Worm (Caenorhabditis elegans) whole organism, L4 larva: ENCODE results near the gene nspb-4.

Source experiments
- D1046.2 ChIP-seq: fragments of 200-800 bp; sonication (Bioruptor generic); IDR thresholded peaks from 2 replicates; pipeline ENCODE4 v1.3.6; 2022; ENCODE audit warnings: missing genetic modification characterization, missing compliant biosample characterization
- F26F4.8 ChIP-seq: fragments of 200-800 bp; sonication (Bioruptor generic); conservative IDR thresholded peaks from 2 replicates; pipeline ENCODE4 v1.3.6; 2022; ENCODE audit warnings: missing genetic modification characterization, missing compliant biosample characterization
- F49E8.2 ChIP-seq: sonication (generic microtip); optimal IDR thresholded peaks from 2 replicates; lab custom pipeline; 2016; ENCODE audit warnings: missing compliant biosample characterization, mild to moderate bottlenecking, missing genetic modification characterization, borderline replicate concordance
- T20F7.1 ChIP-seq: fragments of 200-800 bp; sonication (Bioruptor generic); optimal IDR thresholded peaks from 2 replicates; lab custom pipeline; 2018; ENCODE audit warnings: mild to moderate bottlenecking, missing genetic modification characterization, missing compliant biosample characterization
- Y105C5A.15 ChIP-seq: fragments of 200-800 bp; sonication (Bioruptor generic); IDR thresholded peaks from 2 replicates; pipeline ENCODE4 v1.3.6; 2022; ENCODE audit warnings: missing genetic modification characterization, missing compliant biosample characterization
- Y48G9A.11 ChIP-seq: fragments of 200-800 bp; sonication (Bioruptor generic); IDR thresholded peaks from 2 replicates; pipeline ENCODE4 v1.3.6; 2022; ENCODE audit warnings: missing genetic modification reagents, missing genetic modification characterization, missing compliant biosample characterization
- Y75B8A.6 ChIP-seq: fragments of 200-800 bp; sonication (Bioruptor generic); IDR thresholded peaks from 2 replicates; pipeline ENCODE4 v1.3.6; 2022; ENCODE audit warnings: missing genetic modification reagents, missing genetic modification characterization, missing compliant biosample characterization
- ZK546.5 ChIP-seq, 2 experiments: sonication (generic microtip); optimal IDR thresholded peaks; 2 replicates each; lab custom pipeline; 2017; ENCODE audit warnings: missing biosample characterization in 2 of 2, missing genetic modification characterization in 2 of 2
- aha-1 ChIP-seq: fragments of 150-350 bp; peaks from one replicate; lab custom pipeline; 2014; ENCODE audit warnings: missing biosample characterization, missing genetic modification characterization
- ama-1 ChIP-seq: fragments of 150-350 bp; optimal IDR thresholded peaks from 2 replicates; lab custom pipeline; 2014; ENCODE audit warnings: inconsistent platforms, mixed read lengths
- ceh-62 ChIP-seq: sonication (generic microtip); optimal IDR thresholded peaks from 2 replicates; lab custom pipeline; 2017; ENCODE audit warnings: missing biosample characterization, missing genetic modification characterization
- ces-1 ChIP-seq: fragments of 150-350 bp; sonication (generic microtip); optimal IDR thresholded peaks from 4 replicates; lab custom pipeline; 2014; ENCODE audit warnings: missing biosample characterization, missing genetic modification reagents, missing genetic modification characterization
- ctbp-1 ChIP-seq: fragments of 200-800 bp; sonication (Bioruptor generic); IDR thresholded peaks from 2 replicates; pipeline ENCODE4 v1.3.6; 2022; ENCODE audit warnings: missing genetic modification reagents, missing genetic modification characterization, missing compliant biosample characterization
- daf-12 ChIP-seq: fragments of 150-350 bp; optimal IDR thresholded peaks from 2 replicates; lab custom pipeline; 2014; ENCODE audit warnings: missing biosample characterization, missing genetic modification reagents, missing genetic modification characterization
- daf-19 ChIP-seq: fragments of 200-800 bp; sonication (Bioruptor generic); conservative IDR thresholded peaks from 2 replicates; pipeline ENCODE4 v1.3.6; 2022; ENCODE audit warnings: missing genetic modification characterization, missing compliant biosample characterization
- daf-8 ChIP-seq: fragments of 200-800 bp; sonication (Bioruptor generic); IDR thresholded peaks from 2 replicates; pipeline ENCODE4 v1.3.6; 2022; ENCODE audit warnings: missing genetic modification characterization, missing compliant biosample characterization
- dmd-9 ChIP-seq: fragments of 200-800 bp; sonication (Bioruptor generic); IDR thresholded peaks from 2 replicates; pipeline ENCODE4 v1.3.6; 2022; ENCODE audit warnings: missing genetic modification reagents, missing genetic modification characterization, missing compliant biosample characterization
- dpl-1 ChIP-seq: fragments of 150-350 bp; optimal IDR thresholded peaks from 2 replicates; lab custom pipeline; 2014; ENCODE audit warnings: missing biosample characterization, missing genetic modification reagents, missing genetic modification characterization
- fos-1 ChIP-seq: fragments of 150-350 bp; optimal IDR thresholded peaks from 2 replicates; lab custom pipeline; 2014; ENCODE audit warnings: missing biosample characterization, missing genetic modification characterization
- gei-8 ChIP-seq: fragments of 200-800 bp; sonication (Bioruptor generic); optimal IDR thresholded peaks from 2 replicates; lab custom pipeline; 2018; ENCODE audit warnings: mild to moderate bottlenecking, missing genetic modification characterization, missing compliant biosample characterization
- hif-1 ChIP-seq, 2 experiments: sonication (generic microtip); optimal IDR thresholded peaks; 2 replicates each; lab custom pipeline; 2016 to 2017; ENCODE audit warnings: missing compliant biosample characterization in 2 of 2, missing genetic modification characterization in 2 of 2, missing genetic modification reagents in 2 of 2, missing genotype in 2 of 2, mild to moderate bottlenecking in 1 of 2
- hlh-11 ChIP-seq: fragments of 200-800 bp; sonication (Bioruptor generic); optimal IDR thresholded peaks from 2 replicates; lab custom pipeline; 2018; ENCODE audit warnings: mild to moderate bottlenecking, missing genetic modification characterization, missing compliant biosample characterization
- hlh-30 ChIP-seq: sonication (generic microtip); optimal IDR thresholded peaks from 2 replicates; lab custom pipeline; 2017; ENCODE audit warnings: antibody characterized with exemption, mild to moderate bottlenecking, missing genetic modification characterization, missing compliant biosample characterization; ENCODE audit not compliant: insufficient read depth
- hmg-1.1 ChIP-seq: fragments of 200-800 bp; sonication (Bioruptor generic); IDR thresholded peaks from 2 replicates; pipeline ENCODE4 v1.3.6; 2022; ENCODE audit warnings: missing genetic modification reagents, missing genetic modification characterization, missing compliant biosample characterization
- lim-7 ChIP-seq: fragments of 200-800 bp; sonication (Bioruptor generic); IDR thresholded peaks from 2 replicates; pipeline ENCODE4 v1.3.6; 2022; ENCODE audit warnings: missing genetic modification characterization, missing compliant biosample characterization
- lin-15B ChIP-seq: fragments of 150-350 bp; sonication (generic microtip); optimal IDR thresholded peaks from 3 replicates; lab custom pipeline; 2014; ENCODE audit warnings: missing biosample characterization, missing genetic modification characterization
- lin-29 ChIP-seq: fragments of 200-800 bp; sonication (Bioruptor generic); IDR thresholded peaks from 2 replicates; pipeline ENCODE4 v1.3.6; 2022; ENCODE audit warnings: missing genetic modification reagents, missing genetic modification characterization, missing compliant biosample characterization
- lin-39 ChIP-seq: fragments of 150-350 bp; optimal IDR thresholded peaks from 2 replicates; lab custom pipeline; 2014; ENCODE audit warnings: missing biosample characterization, missing genetic modification reagents, missing genetic modification characterization
- madf-5 ChIP-seq, 2 experiments: fragments of 200-800 bp; sonication (Bioruptor generic); IDR thresholded peaks; 2 replicates each; pipeline ENCODE4 v1.3.6; 2022; ENCODE audit warnings: missing compliant biosample characterization in 2 of 2, missing genetic modification characterization in 2 of 2
- madf-9 ChIP-seq: fragments of 200-800 bp; sonication (Bioruptor generic); conservative IDR thresholded peaks from 2 replicates; pipeline ENCODE4 v1.3.6; 2022; ENCODE audit warnings: missing genetic modification reagents, missing genetic modification characterization, missing compliant biosample characterization
- nhr-10 ChIP-seq: fragments of 150-350 bp; optimal IDR thresholded peaks from 2 replicates; lab custom pipeline; 2014; ENCODE audit warnings: missing biosample characterization, missing genetic modification characterization
- nhr-102 ChIP-seq: sonication (generic microtip); optimal IDR thresholded peaks from 2 replicates; lab custom pipeline; 2016; ENCODE audit warnings: mild to moderate bottlenecking, missing genetic modification characterization, moderate library complexity, missing compliant biosample characterization
- nhr-11 ChIP-seq: fragments of 150-350 bp; optimal IDR thresholded peaks from 2 replicates; lab custom pipeline; 2014; ENCODE audit warnings: missing biosample characterization, missing genetic modification characterization
- nhr-111 ChIP-seq: fragments of 200-800 bp; sonication (Bioruptor generic); optimal IDR thresholded peaks from 2 replicates; lab custom pipeline; 2018; ENCODE audit warnings: mild to moderate bottlenecking, missing genetic modification characterization, missing compliant biosample characterization
- nhr-42 ChIP-seq: fragments of 200-800 bp; sonication (Bioruptor generic); IDR thresholded peaks from 2 replicates; pipeline ENCODE4 v1.3.6; 2022; ENCODE audit warnings: missing genetic modification characterization, missing compliant biosample characterization
- pha-4 ChIP-seq, 2 experiments: fragments of 150-350 bp in 1 of 2; fragments of 200-800 bp in 1 of 2; sonication (Bioruptor generic) in 1 of 2; IDR thresholded peaks in 1 of 2; optimal IDR thresholded peaks in 1 of 2; 2 replicates each; pipeline versions ENCODE4 v1.3.6 to Lab custom; 2014 to 2022; ENCODE audit warnings: missing genetic modification characterization in 2 of 2, missing genetic modification reagents in 2 of 2, missing biosample characterization in 1 of 2, missing compliant biosample characterization in 1 of 2
- rbr-2 ChIP-seq: sonication (generic microtip); optimal IDR thresholded peaks from 2 replicates; lab custom pipeline; 2016; ENCODE audit warnings: missing genotype, missing genetic modification characterization, missing compliant biosample characterization
- sdz-12 ChIP-seq: fragments of 200-800 bp; sonication (Bioruptor generic); optimal IDR thresholded peaks from 2 replicates; lab custom pipeline; 2018; ENCODE audit warnings: mild to moderate bottlenecking, missing genetic modification characterization, missing compliant biosample characterization
- set-16 ChIP-seq: fragments of 200-800 bp; sonication (Bioruptor generic); IDR thresholded peaks from 2 replicates; pipeline ENCODE4 v1.3.6; 2022; ENCODE audit warnings: missing genetic modification reagents, missing genetic modification characterization, missing compliant biosample characterization
- snpc-1.2 ChIP-seq: fragments of 200-800 bp; sonication (Bioruptor generic); IDR thresholded peaks from 2 replicates; pipeline ENCODE4 v1.3.6; 2022; ENCODE audit warnings: missing genetic modification reagents, missing genetic modification characterization, missing compliant biosample characterization
- snpc-4 ChIP-seq: fragments of 150-350 bp; optimal IDR thresholded peaks from 2 replicates; lab custom pipeline; 2014; ENCODE audit warnings: missing biosample characterization, missing genetic modification characterization
- spr-1 ChIP-seq: sonication (generic microtip); optimal IDR thresholded peaks from 2 replicates; lab custom pipeline; 2016; ENCODE audit warnings: mild to moderate bottlenecking, missing genetic modification characterization, missing compliant biosample characterization
- spr-3 ChIP-seq: fragments of 200-800 bp; sonication (Bioruptor generic); optimal IDR thresholded peaks from 2 replicates; lab custom pipeline; 2018; ENCODE audit warnings: mild to moderate bottlenecking, missing genetic modification characterization, missing compliant biosample characterization
- tag-97 ChIP-seq: fragments of 200-800 bp; sonication (Bioruptor generic); IDR thresholded peaks from 2 replicates; pipeline ENCODE4 v1.3.6; 2022; ENCODE audit warnings: missing genetic modification characterization, missing compliant biosample characterization
- unc-130 ChIP-seq: sonication (generic microtip); optimal IDR thresholded peaks from 2 replicates; lab custom pipeline; 2016; ENCODE audit warnings: missing genetic modification reagents, missing genetic modification characterization, missing compliant biosample characterization
- unc-39 ChIP-seq: sonication (generic microtip); optimal IDR thresholded peaks from 2 replicates; lab custom pipeline; 2017; ENCODE audit warnings: missing biosample characterization, missing genetic modification characterization
- vab-7 ChIP-seq: fragments of 200-800 bp; sonication (Bioruptor generic); IDR thresholded peaks from 2 replicates; pipeline ENCODE4 v1.3.6; 2022; ENCODE audit warnings: missing genetic modification reagents, missing genetic modification characterization, missing compliant biosample characterization
- zfp-2 ChIP-seq: sonication (generic microtip); optimal IDR thresholded peaks from 2 replicates; lab custom pipeline; 2016; ENCODE audit warnings: mild to moderate bottlenecking, missing genetic modification characterization, missing compliant biosample characterization
- ztf-11 ChIP-seq: fragments of 150-350 bp; optimal IDR thresholded peaks from 2 replicates; lab custom pipeline; 2014; ENCODE audit warnings: missing biosample characterization, missing genetic modification characterization

The nspb-4 gene

DNA sequence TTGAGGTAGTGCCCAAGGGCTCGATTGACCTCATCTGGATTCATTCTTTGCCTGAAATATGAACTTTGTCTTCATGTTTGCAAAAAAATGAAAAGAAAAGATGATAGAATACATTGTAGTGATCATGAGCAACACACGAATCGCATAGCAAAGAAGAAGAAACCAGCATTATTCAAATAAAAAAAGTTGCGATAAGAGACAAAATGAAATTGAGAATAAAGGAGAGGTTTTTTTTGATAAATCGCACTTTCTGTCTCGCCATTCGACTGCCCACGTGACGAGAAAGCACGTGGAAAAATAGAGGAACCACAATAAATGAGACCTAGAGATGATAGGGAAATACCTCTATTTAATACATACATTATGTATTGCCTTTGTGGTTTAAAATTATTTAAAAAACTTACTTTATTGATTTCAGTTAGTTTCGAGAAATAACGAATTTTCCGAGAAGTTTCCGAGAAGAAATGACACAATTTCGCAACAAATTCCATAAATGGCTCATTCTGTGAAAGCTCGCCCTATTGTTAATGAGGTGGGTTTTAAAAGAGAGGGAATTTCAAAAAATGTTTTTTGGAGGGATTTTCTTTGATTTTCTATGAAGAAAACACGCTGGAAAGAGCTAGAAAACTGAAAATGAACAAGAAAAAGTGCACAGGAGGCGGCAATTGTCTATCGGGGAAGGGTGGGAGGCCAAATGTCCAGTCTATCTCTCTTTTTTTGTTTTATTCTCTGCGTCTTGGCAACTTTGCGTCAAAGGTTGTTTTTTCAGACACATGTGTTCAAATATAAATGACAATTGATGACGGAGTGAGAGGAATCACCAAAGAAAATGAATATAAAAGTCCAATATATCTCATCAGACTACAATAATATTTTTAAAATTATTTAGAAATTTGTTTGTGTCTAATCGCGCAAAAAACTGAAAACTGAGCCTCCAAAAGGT, 42.4 kb upstream of the nspb-4 start, which contains the start of gene paqr-1 (continued):
- TF ChIP-seq dpl-1, result peak; percentile 72
- TF ChIP-seq rbr-2 (tag; lab: Kevin White, UChicago), result no peak
- no peak for TF ChIP-seq F26F4.8 (GFP tag; lab: Robert Waterston, UW)
- TF ChIP-seq snpc-1.2 (GFP tag; lab: Robert Waterston, UW), result no peak
- TF ChIP-seq aha-1, result peak; percentile 56
- no peak for TF ChIP-seq nhr-102
- TF ChIP-seq hmg-1.1, result 0 out of 2 replicates have a peak, but pooled peaks have one; percentile 19
- no peak for TF ChIP-seq set-16 (GFP tag; lab: Robert Waterston, UW)
- TF ChIP-seq lin-39 (tag; lab: Kevin White, UChicago), result no peak
- no peak for TF ChIP-seq D1046.2 (GFP tag; lab: Robert Waterston, UW)
- no peak for TF ChIP-seq gei-8 (GFP tag; lab: Kevin White, UChicago)
- TF ChIP-seq zfp-2 (tag; lab: Kevin White, UChicago), result no peak
- TF ChIP-seq nhr-42, result no peak
- TF ChIP-seq hlh-11 (tag; lab: Kevin White, UChicago), result peak; percentile 21
- no peak for TF ChIP-seq ztf-11 (tag; lab: Kevin White, UChicago)
- no peak for TF ChIP-seq Y48G9A.11 (GFP tag; lab: Robert Waterston, UW)
- no peak for TF ChIP-seq dmd-9
- no peak for TF ChIP-seq sdz-12
- no peak for TF ChIP-seq spr-3 (GFP tag; lab: Kevin White, UChicago)
- no peak for TF ChIP-seq lim-7 (GFP tag; lab: Robert Waterston, UW)
- no peak for TF ChIP-seq ama-1
- no peak for TF ChIP-seq ceh-62 (tag; lab: Kevin White, UChicago)
- no peak for TF ChIP-seq lin-29 (GFP tag; lab: Robert Waterston, UW)
- no peak for TF ChIP-seq ZK546.5 (tag; optimal IDR thresholded peaks at IDR 0.05; lab: Kevin White, UChicago)
- TF ChIP-seq madf-5 (GFP tag; IDR thresholded peaks at IDR 0.05; lab: Robert Waterston, UW), result no peak
- TF ChIP-seq T20F7.1 (GFP tag; lab: Kevin White, UChicago), result no peak
- TF ChIP-seq lin-15B (tag; lab: Kevin White, UChicago), result no peak
- TF ChIP-seq nhr-11 (tag; lab: Kevin White, UChicago), result no peak
- no peak for TF ChIP-seq Y105C5A.15
- no peak for TF ChIP-seq daf-12
- no peak for TF ChIP-seq F49E8.2 (tag; lab: Kevin White, UChicago)
- TF ChIP-seq unc-39, result no peak
- TF ChIP-seq daf-19 (GFP tag; lab: Robert Waterston, UW), result no peak
- no peak for TF ChIP-seq vab-7
- no peak for TF ChIP-seq hif-1 (tag; optimal IDR thresholded peaks at IDR 0.05; lab: Kevin White, UChicago)
- no peak for TF ChIP-seq snpc-4 (tag; lab: Kevin White, UChicago)
- TF ChIP-seq spr-1, result no peak
- TF ChIP-seq ces-1 (GFP tag; lab: Kevin White, UChicago), result no peak
- no peak for TF ChIP-seq daf-8
- no peak for TF ChIP-seq ctbp-1 (GFP tag; lab: Robert Waterston, UW)
- TF ChIP-seq nhr-10 (tag; lab: Kevin White, UChicago), result no peak
- TF ChIP-seq pha-4 (GFP tag; IDR thresholded peaks at IDR 0.05; lab: Robert Waterston, UW), result no peak
- no peak for TF ChIP-seq pha-4 (tag; optimal IDR thresholded peaks at IDR 0.05; lab: Kevin White, UChicago)
- TF ChIP-seq madf-9 (GFP tag; lab: Robert Waterston, UW), result no peak
- no peak for TF ChIP-seq tag-97 (GFP tag; lab: Robert Waterston, UW)
- no peak for TF ChIP-seq nhr-111
- TF ChIP-seq Y75B8A.6 (GFP tag; lab: Robert Waterston, UW), result no peak
- TF ChIP-seq unc-130 (GFP tag; lab: Kevin White, UChicago), result no peak
- TF ChIP-seq fos-1, result no peak
- peak; percentile 82 for TF ChIP-seq hlh-30 (tag; lab: Kevin White, UChicago)
